Worm (Caenorhabditis elegans): Measurements from ENCODE around the gene nduf-11.

The nduf-11 gene

ce11 chrII:11345570-11346029, at the start of gene nduf-11:
Gene nduf-11, minus strand, starts transcription at chrII:11345620.
- no peak for TF ChIP-seq unc-62 (GFP tag; optimal IDR thresholded peaks at IDR 0.05)

- TF ChIP-seq unc-62 (GFP tag; optimal IDR thresholded peaks at IDR 0.05) = no peak
Observed at ce11 chrII:11393787-11394186, 48.4 kb upstream of the nduf-11 start.

- TF ChIP-seq unc-62 (GFP tag; optimal IDR thresholded peaks at IDR 0.05) = no peak
Observed at ce11 chrII:11392390-11392789, 47.0 kb upstream of the nduf-11 start.

ce11 chrII:11390865-11391264, 45.4 kb upstream of the nduf-11 start, which contains the start of gene shn-1:
Gene shn-1, minus strand, starts transcription at chrII:11390965.
- TF ChIP-seq unc-62 (GFP tag; optimal IDR thresholded peaks at IDR 0.05) = no peak

- TF ChIP-seq unc-62 (GFP tag; optimal IDR thresholded peaks at IDR 0.05) = no peak
Observed at ce11 chrII:11386950-11387349, 41.5 kb upstream of the nduf-11 start.

- no peak for TF ChIP-seq unc-62 (GFP tag; optimal IDR thresholded peaks at IDR 0.05)
Observed at ce11 chrII:11384099-11384498, 38.7 kb upstream of the nduf-11 start.

- TF ChIP-seq unc-62 (GFP tag; optimal IDR thresholded peaks at IDR 0.05) = no peak
Observed at ce11 chrII:11383058-11383457, 37.6 kb upstream of the nduf-11 start, which contains the start of the genes C33B4.5 and C33B4.4. Gene C33B4.5, plus strand, starts transcription at chrII:11383327. Gene C33B4.4, minus strand, starts transcription at chrII:11383442.

ce11 chrII:11377700-11378099, 32.3 kb upstream of the nduf-11 start:
- no peak for TF ChIP-seq unc-62 (GFP tag; optimal IDR thresholded peaks at IDR 0.05)

ce11 chrII:11376598-11377108, 31.2 kb upstream of the nduf-11 start:
- TF ChIP-seq unc-62 (GFP tag; optimal IDR thresholded peaks at IDR 0.05) = no peak

- no peak for TF ChIP-seq unc-62 (GFP tag; optimal IDR thresholded peaks at IDR 0.05)
Observed at ce11 chrII:11376026-11376425, 30.6 kb upstream of the nduf-11 start.

- no peak for TF ChIP-seq unc-62 (GFP tag; optimal IDR thresholded peaks at IDR 0.05)
Observed at ce11 chrII:11371981-11372380, 26.6 kb upstream of the nduf-11 start, which contains the start of gene C33B4.2. Gene C33B4.2, minus strand, starts transcription at chrII:11372145.

ce11 chrII:11361751-11362150, 16.3 kb upstream of the nduf-11 start:
- TF ChIP-seq unc-62 (GFP tag; optimal IDR thresholded peaks at IDR 0.05) = no peak

- TF ChIP-seq unc-62 (GFP tag; optimal IDR thresholded peaks at IDR 0.05) = no peak
Observed at ce11 chrII:11353471-11353870, 8.1 kb upstream of the nduf-11 start.

- no peak for TF ChIP-seq unc-62 (GFP tag; optimal IDR thresholded peaks at IDR 0.05)
Observed at ce11 chrII:11351599-11351998, 6.2 kb upstream of the nduf-11 start, which contains the start of gene clh-2. Gene clh-2, plus strand, starts transcription at chrII:11351899.

- TF ChIP-seq unc-62 (GFP tag; optimal IDR thresholded peaks at IDR 0.05) = no peak
Observed at ce11 chrII:11349892-11350291, 4.5 kb upstream of the nduf-11 start, which contains the start of gene dph-5. Gene dph-5, plus strand, starts transcription at chrII:11350192.

ce11 chrII:11347878-11348556, 2.6 kb upstream of the nduf-11 start, which contains the start of the genes B0491.6 and pigm-1:
Gene B0491.6, minus strand, starts transcription at chrII:11348343.
Gene pigm-1, plus strand, starts transcription at chrII:11348445.
- TF ChIP-seq unc-62 (GFP tag; optimal IDR thresholded peaks at IDR 0.05) = no peak

- no peak for TF ChIP-seq unc-62 (GFP tag; optimal IDR thresholded peaks at IDR 0.05)
Observed at ce11 chrII:11344554-11344953, 866 bp downstream of the nduf-11 start.

All from whole organism, dauer.